Fruit fly (Drosophila melanogaster) whole organism, embryonic: ENCODE measurements around the gene CG14440.

ENCODE experiments used
- Aef1 ChIP-seq: fragments of 200-800 bp; sonication (Bioruptor generic); IDR thresholded peaks from 3 replicates; pipeline ENCODE4 v1.3.6; 2022; ENCODE audit warnings: missing biosample characterization, missing genetic modification characterization
- Atf-2 ChIP-seq: fragments of 200-800 bp; sonication (Bioruptor generic); optimal IDR thresholded peaks from 2 replicates; lab custom pipeline; 2016; ENCODE audit warnings: missing biosample characterization, missing genetic modification characterization
- B-H1 ChIP-seq: fragments of 200-800 bp; sonication (Bioruptor generic); IDR thresholded peaks from 3 replicates; pipeline ENCODE4 v1.3.6; 2022; ENCODE audit warnings: missing biosample characterization, missing genetic modification characterization
- Blimp-1 ChIP-seq: fragments of 200-800 bp; sonication (Bioruptor generic); optimal IDR thresholded peaks from 3 replicates; lab custom pipeline; 2018; ENCODE audit warnings: missing biosample characterization, missing genetic modification characterization, mild to moderate bottlenecking, moderate library complexity, missing genetic modification reagents
- C15 ChIP-seq: fragments of 200-800 bp; sonication (Bioruptor generic); IDR thresholded peaks from 3 replicates; pipeline ENCODE4 v1.3.6; 2022; ENCODE audit warnings: missing biosample characterization, missing genetic modification characterization
- CG11247 ChIP-seq: fragments of 200-800 bp; sonication (Bioruptor generic); IDR thresholded peaks from 2 replicates; pipeline ENCODE4 v1.3.6; 2022; ENCODE audit warnings: missing biosample characterization, missing genetic modification characterization
- CG12104 ChIP-seq: fragments of 200-800 bp; sonication (Bioruptor generic); optimal IDR thresholded peaks from 3 replicates; lab custom pipeline; 2016; ENCODE audit warnings: missing biosample characterization, missing genetic modification characterization
- CG12942 ChIP-seq: fragments of 200-800 bp; sonication (Bioruptor generic); optimal IDR thresholded peaks from 3 replicates; lab custom pipeline; 2016; ENCODE audit warnings: missing biosample characterization, missing genetic modification characterization
- CG14441 ChIP-seq: fragments of 200-800 bp; sonication (Bioruptor generic); IDR thresholded peaks from 2 replicates; pipeline ENCODE4 v1.3.6; 2022; ENCODE audit warnings: missing biosample characterization, missing genetic modification characterization
- CG14965 ChIP-seq: fragments of 200-800 bp; sonication (Bioruptor generic); optimal IDR thresholded peaks from 2 replicates; lab custom pipeline; 2016; ENCODE audit warnings: missing biosample characterization, missing genetic modification characterization, borderline replicate concordance
- CG1647 ChIP-seq: fragments of 200-800 bp; sonication (Bioruptor generic); optimal IDR thresholded peaks from 3 replicates; lab custom pipeline; 2016; ENCODE audit warnings: missing biosample characterization, missing genetic modification characterization
- CG17912 ChIP-seq: fragments of 200-800 bp; sonication (Bioruptor generic); optimal IDR thresholded peaks from 2 replicates; lab custom pipeline; 2018; ENCODE audit warnings: missing biosample characterization, mild to moderate bottlenecking, missing genetic modification characterization
- CG18619 ChIP-seq: fragments of 200-800 bp; sonication (Bioruptor generic); optimal IDR thresholded peaks from 3 replicates; lab custom pipeline; 2017; ENCODE audit warnings: missing biosample characterization, mild to moderate bottlenecking, missing genetic modification characterization
- CG30431 ChIP-seq: fragments of 200-800 bp; sonication (Bioruptor generic); optimal IDR thresholded peaks from 2 replicates; lab custom pipeline; 2017; ENCODE audit warnings: missing biosample characterization, missing genetic modification characterization
- CG32772 ChIP-seq: fragments of 200-800 bp; sonication (Bioruptor generic); IDR thresholded peaks from 2 replicates; pipeline ENCODE4 v1.3.6; 2022; ENCODE audit warnings: missing biosample characterization, missing genetic modification characterization
- CG33557 ChIP-seq: fragments of 200-800 bp; sonication (Bioruptor generic); optimal IDR thresholded peaks from 2 replicates; lab custom pipeline; 2019; ENCODE audit warnings: missing biosample characterization, mild to moderate bottlenecking, missing genetic modification characterization, moderate library complexity
- CG6175 ChIP-seq: fragments of 200-800 bp; sonication (Bioruptor generic); IDR thresholded peaks from 3 replicates; pipeline ENCODE4 v1.3.6; 2022; ENCODE audit warnings: missing biosample characterization, missing genetic modification characterization
- CG6765 ChIP-seq: fragments of 200-800 bp; sonication (Bioruptor generic); optimal IDR thresholded peaks from 3 replicates; lab custom pipeline; 2017; ENCODE audit warnings: missing biosample characterization, mild to moderate bottlenecking, missing genetic modification characterization
- CG6813 ChIP-seq: fragments of 200-800 bp; sonication (Bioruptor generic); optimal IDR thresholded peaks from 2 replicates; lab custom pipeline; 2017; ENCODE audit warnings: missing biosample characterization, missing genetic modification characterization, mild to moderate bottlenecking, moderate library complexity, missing genetic modification reagents
- CG7372 ChIP-seq: fragments of 200-800 bp; sonication (Bioruptor generic); IDR thresholded peaks from 2 replicates; pipeline ENCODE4 v1.3.6; 2022; ENCODE audit warnings: missing biosample characterization, missing genetic modification characterization
- CG7556 ChIP-seq: fragments of 200-800 bp; sonication (Bioruptor generic); optimal IDR thresholded peaks from 2 replicates; lab custom pipeline; 2017; ENCODE audit warnings: missing biosample characterization, mild to moderate bottlenecking, missing genetic modification characterization
- CG8281 ChIP-seq: fragments of 200-800 bp; sonication (Bioruptor generic); optimal IDR thresholded peaks from 2 replicates; lab custom pipeline; 2018; ENCODE audit warnings: missing biosample characterization, mild to moderate bottlenecking, missing genetic modification characterization, moderate library complexity
- CG8924 ChIP-seq: fragments of 200-800 bp; optimal IDR thresholded peaks from 3 replicates; lab custom pipeline; 2019; ENCODE audit warnings: missing biosample characterization, mild to moderate bottlenecking, missing genetic modification characterization, moderate library complexity
- D19A ChIP-seq: fragments of 200-800 bp; optimal IDR thresholded peaks from 3 replicates; lab custom pipeline; 2019; ENCODE audit warnings: missing biosample characterization, mild to moderate bottlenecking, missing genetic modification characterization, moderate library complexity
- Dbx ChIP-seq: fragments of 200-800 bp; sonication (Bioruptor generic); IDR thresholded peaks from 3 replicates; pipeline ENCODE4 v1.3.6; 2022; ENCODE audit warnings: missing biosample characterization, missing genetic modification characterization
- ERR ChIP-seq: fragments of 200-800 bp; sonication (Bioruptor generic); optimal IDR thresholded peaks from 2 replicates; lab custom pipeline; 2016; ENCODE audit warnings: missing biosample characterization, missing genetic modification characterization
- Fer1 ChIP-seq: fragments of 200-800 bp; sonication (Bioruptor generic); optimal IDR thresholded peaks from 2 replicates; lab custom pipeline; 2017; ENCODE audit warnings: missing biosample characterization, mild to moderate bottlenecking, missing genetic modification characterization
- Fer2 ChIP-seq: fragments of 200-800 bp; sonication (Bioruptor generic); optimal IDR thresholded peaks from 2 replicates; lab custom pipeline; 2018; ENCODE audit warnings: missing biosample characterization, mild to moderate bottlenecking, missing genetic modification characterization, moderate library complexity
- Fer3 ChIP-seq: fragments of 200-800 bp; sonication (Bioruptor generic); optimal IDR thresholded peaks from 2 replicates; lab custom pipeline; 2018; ENCODE audit warnings: missing biosample characterization, mild to moderate bottlenecking, missing genetic modification characterization, moderate library complexity
- HLH54F ChIP-seq: fragments of 200-800 bp; sonication (Bioruptor generic); optimal IDR thresholded peaks from 3 replicates; lab custom pipeline; 2016; ENCODE audit warnings: missing biosample characterization, missing genetic modification characterization
- Kr ChIP-seq: fragments of 200-800 bp; sonication (Bioruptor generic); optimal IDR thresholded peaks from 2 replicates; lab custom pipeline; 2017; ENCODE audit warnings: missing biosample characterization, mild to moderate bottlenecking, missing genetic modification characterization
- Ptx1 ChIP-seq: fragments of 200-800 bp; sonication (Bioruptor generic); IDR thresholded peaks from 2 replicates; pipeline ENCODE4 v1.3.6; 2022; ENCODE audit warnings: missing biosample characterization, missing genetic modification characterization
- Trl ChIP-seq, 3 experiments: fragments of >200 bp in 2 of 3; fragments of 200-800 bp in 1 of 3; sonication (Bioruptor generic) in 1 of 3; optimal IDR thresholded peaks; 2 replicates in 1 of 3; 3 replicates in 2 of 3; lab custom pipeline; 2016 to 2017; ENCODE audit warnings: missing biosample characterization in 1 of 3, missing genetic modification characterization in 1 of 3
- bsh ChIP-seq, 2 experiments: fragments of 200-800 bp; sonication (Bioruptor generic); optimal IDR thresholded peaks; 2 replicates each; lab custom pipeline; 2017 to 2018; ENCODE audit warnings: mild to moderate bottlenecking in 2 of 2, missing biosample characterization in 2 of 2, missing genetic modification characterization in 2 of 2, moderate library complexity in 1 of 2
- cas ChIP-seq: fragments of 200-800 bp; sonication (Bioruptor generic); IDR thresholded peaks from 2 replicates; pipeline ENCODE4 v1.3.6; 2022; ENCODE audit warnings: missing biosample characterization, missing genetic modification characterization
- ci ChIP-seq: fragments of 200-800 bp; sonication (Bioruptor generic); IDR thresholded peaks from 3 replicates; pipeline ENCODE4 v1.3.6; 2022; ENCODE audit warnings: missing biosample characterization, missing genetic modification characterization
- gem ChIP-seq: fragments of 200-800 bp; sonication (Bioruptor generic); optimal IDR thresholded peaks from 2 replicates; lab custom pipeline; 2019; ENCODE audit warnings: missing biosample characterization, mild to moderate bottlenecking, missing genetic modification characterization, moderate library complexity
- inv ChIP-seq: fragments of 200-800 bp; sonication (Bioruptor generic); IDR thresholded peaks from 2 replicates; pipeline ENCODE4 v1.3.6; 2022; ENCODE audit warnings: missing biosample characterization, missing genetic modification characterization; ENCODE audit not compliant: partially characterized antibody
- lbe ChIP-seq: fragments of 200-800 bp; sonication (Bioruptor generic); optimal IDR thresholded peaks from 2 replicates; lab custom pipeline; 2016; ENCODE audit warnings: missing biosample characterization, mild to moderate bottlenecking, missing genetic modification characterization
- lilli ChIP-seq: fragments of 200-800 bp; sonication (Bioruptor generic); optimal IDR thresholded peaks from 3 replicates; lab custom pipeline; 2016; ENCODE audit warnings: missing biosample characterization, missing genetic modification characterization
- nerfin-1 ChIP-seq: fragments of 200-800 bp; sonication (Bioruptor generic); optimal IDR thresholded peaks from 3 replicates; lab custom pipeline; 2019; ENCODE audit warnings: missing biosample characterization, mild to moderate bottlenecking, missing genetic modification characterization, moderate library complexity
- ranshi ChIP-seq: fragments of 200-800 bp; sonication (Bioruptor generic); IDR thresholded peaks from 2 replicates; pipeline ENCODE4 v1.3.6; 2022; ENCODE audit warnings: missing biosample characterization, missing genetic modification characterization
- run ChIP-seq: fragments of 200-800 bp; sonication (Bioruptor generic); optimal IDR thresholded peaks from 3 replicates; lab custom pipeline; 2018; ENCODE audit warnings: missing biosample characterization, mild to moderate bottlenecking, missing genetic modification characterization
- schlank ChIP-seq: fragments of 200-800 bp; sonication (Bioruptor generic); optimal IDR thresholded peaks from 2 replicates; lab custom pipeline; 2018; ENCODE audit warnings: missing biosample characterization, mild to moderate bottlenecking, missing genetic modification characterization
- sens ChIP-seq: fragments of 200-800 bp; sonication (Bioruptor generic); peaks from one replicate; lab custom pipeline; 2016; ENCODE audit warnings: missing biosample characterization, missing genetic modification characterization
- sim ChIP-seq: fragments of 200-800 bp; sonication (Bioruptor generic); IDR thresholded peaks from 2 replicates; pipeline ENCODE4 v1.3.6; 2022; ENCODE audit warnings: missing biosample characterization, missing genetic modification characterization
- slbo ChIP-seq: fragments of 200-800 bp; sonication (Bioruptor generic); IDR thresholded peaks from 2 replicates; pipeline ENCODE4 v1.3.6; 2022; ENCODE audit warnings: missing biosample characterization, missing genetic modification characterization
- sob ChIP-seq: fragments of 200-800 bp; sonication (Bioruptor generic); IDR thresholded peaks from 2 replicates; pipeline ENCODE4 v1.3.6; 2022; ENCODE audit warnings: missing biosample characterization, missing genetic modification characterization
- stc ChIP-seq: fragments of 200-800 bp; sonication (Bioruptor generic); IDR thresholded peaks from 2 replicates; pipeline ENCODE4 v1.3.6; 2022; ENCODE audit warnings: missing biosample characterization, missing genetic modification characterization
- vnd ChIP-seq: fragments of 200-800 bp; sonication (Bioruptor generic); IDR thresholded peaks from 3 replicates; pipeline ENCODE4 v1.3.6; 2022; ENCODE audit warnings: missing biosample characterization, missing genetic modification characterization; ENCODE audit not compliant: partially characterized antibody

CG14440 gene

dm6 chrX:6711295-6711694, 12.9 kb upstream of the CG14440 start (continued):
- TF ChIP-seq sens (GFP tag; lab: Kevin White, UChicago) (peak; percentile 96), cas (GFP tag; lab: Robert Waterston, UW) (no peak), CG12104 (GFP tag; lab: Kevin White, UChicago) (peak; percentile 53), CG12942 (peak; percentile 49), CG32772 (peak; percentile 75), Fer2 (tag; lab: Kevin White, UChicago) (peak; percentile 40), ci (GFP tag; lab: Robert Waterston, UW) (peak; percentile 80), stc (peak; percentile 48), CG17912 (GFP tag; lab: Kevin White, UChicago) (no peak), HLH54F (GFP tag; lab: Kevin White, UChicago) (peak; percentile 73), CG30431 (peak; percentile 54), Kr (GFP tag; lab: Kevin White, UChicago) (no peak), Fer3 (tag; lab: Kevin White, UChicago) (peak; percentile 77), CG8924 (peak; percentile 82), vnd (no peak), schlank (tag; lab: Kevin White, UChicago) (peak; percentile 40), Dbx (GFP tag; lab: Robert Waterston, UW) (peak; percentile 65; the same call in 2 of the 3 replicates), sim (GFP tag; lab: Robert Waterston, UW) (0 out of 2 replicates have a peak, but pooled peaks have one; percentile 9), CG7556 (peak; percentile 86), gem (peak; percentile 88), CG6813 (GFP tag; lab: Kevin White, UChicago) (peak; percentile 74), CG33557 (GFP tag; lab: Kevin White, UChicago) (peak; percentile 13), ranshi (GFP tag; lab: Robert Waterston, UW) (peak; percentile 48; the same call in 1 of the 2 replicates), slbo (GFP tag; lab: Robert Waterston, UW) (peak; percentile 82), CG14965 (no peak), Atf-2 (peak; percentile 69), Aef1 (GFP tag; lab: Robert Waterston, UW) (peak; percentile 41; the same call in 1 of the 3 replicates), lbe (GFP tag; lab: Kevin White, UChicago) (no peak), inv (GFP tag; lab: Robert Waterston, UW) (no peak), lilli (GFP tag; lab: Kevin White, UChicago) (peak; percentile 78), D19A (tag; lab: Kevin White, UChicago) (peak; percentile 70), CG11247 (GFP tag; lab: Robert Waterston, UW) (peak; percentile 62), Ptx1 (GFP tag; lab: Robert Waterston, UW) (peak; percentile 79), ERR (peak; percentile 65), CG6765 (peak; percentile 54), CG8281 (tag; lab: Kevin White, UChicago) (peak; percentile 55), B-H1 (peak; percentile 67), bsh (GFP tag; optimal IDR thresholded peaks at IDR 0.05; lab: Kevin White, UChicago) (peak; percentile 86 to 87), Trl (optimal IDR thresholded peaks at IDR 0.05; lab: Kevin White, UChicago) (peak; percentile 27 to 62), Trl (GFP tag; optimal IDR thresholded peaks at IDR 0.05; lab: Kevin White, UChicago) (peak; percentile 65), C15 (GFP tag; lab: Robert Waterston, UW) (0 out of 3 replicates have a peak, but pooled peaks have one; percentile 39), run (peak; percentile 49), nerfin-1 (tag; lab: Kevin White, UChicago) (peak; percentile 45), sob (GFP tag; lab: Robert Waterston, UW) (peak; percentile 74), CG7372 (0 out of 2 replicates have a peak, but pooled peaks have one; percentile 35), Fer1 (GFP tag; lab: Kevin White, UChicago) (peak; percentile 87), CG18619 (peak; percentile 74), CG6175 (GFP tag; lab: Robert Waterston, UW) (no peak), CG14441 (GFP tag; lab: Robert Waterston, UW) (peak; percentile 86), Blimp-1 (GFP tag; lab: Kevin White, UChicago) (peak; percentile 80), CG1647 (GFP tag; lab: Kevin White, UChicago) (peak; percentile 50)
